Worm (Caenorhabditis elegans): ENCODE data around the gene F42C5.3.
"Not testable (repeated sequence)": the region's sequence is repeated elsewhere in the genome, so short reads cannot be mapped to it uniquely, and the experiment has no call there.

- not testable (repeated sequence) for TF ChIP-seq lin-39 (tag; optimal IDR thresholded peaks at IDR 0.05); fkh-10 (GFP tag; optimal IDR thresholded peaks at IDR 0.05); nhr-20 (tag; optimal IDR thresholded peaks at IDR 0.05); nhr-77 (tag; optimal IDR thresholded peaks at IDR 0.05); ama-1 (optimal IDR thresholded peaks at IDR 0.05); mdl-1 (tag; optimal IDR thresholded peaks at IDR 0.05); snpc-4 (tag; optimal IDR thresholded peaks at IDR 0.05)
These were observed 32.7 kb downstream of the F42C5.3 start, which contains the start of gene C06E4.5 for ce11 chrIV:7254690-7255089.

All from whole organism, L1 larva.